Fruit fly (Drosophila melanogaster) whole organism, embryonic: ENCODE data around the gene ftz-f1.
A peak's percentile ranks its signal among the peaks of the same experiment; 100 is the strongest.

Experiments
- Asciz ChIP-seq: fragments of 200-800 bp; sonication (Bioruptor generic); optimal IDR thresholded peaks from 2 replicates; lab custom pipeline; 2017; ENCODE audit warnings: missing biosample characterization, mild to moderate bottlenecking, missing genetic modification characterization, missing genetic modification reagents
- BEAF-32 ChIP-seq: fragments of 200-800 bp; sonication (Bioruptor generic); optimal IDR thresholded peaks from 3 replicates; lab custom pipeline; 2017; ENCODE audit warnings: missing biosample characterization, missing genetic modification characterization, mild to moderate bottlenecking, moderate library complexity, missing genetic modification reagents
- Bgb ChIP-seq: fragments of 200-800 bp; sonication (Bioruptor generic); IDR thresholded peaks from 2 replicates; pipeline ENCODE4 v1.3.6; 2022; ENCODE audit warnings: missing biosample characterization, missing genetic modification characterization; ENCODE audit not compliant: partially characterized antibody
- CG15479 ChIP-seq: fragments of 200-800 bp; sonication (Bioruptor generic); optimal IDR thresholded peaks from 3 replicates; lab custom pipeline; 2019; ENCODE audit warnings: missing biosample characterization, mild to moderate bottlenecking, missing genetic modification characterization, moderate library complexity
- CG15696 ChIP-seq: fragments of 200-800 bp; sonication (Bioruptor generic); optimal IDR thresholded peaks from 2 replicates; lab custom pipeline; 2019; ENCODE audit warnings: missing biosample characterization, mild to moderate bottlenecking, missing genetic modification characterization, moderate library complexity
- CG16815 ChIP-seq: fragments of 200-800 bp; sonication (Bioruptor generic); optimal IDR thresholded peaks from 3 replicates; lab custom pipeline; 2017; ENCODE audit warnings: missing biosample characterization, mild to moderate bottlenecking, missing genetic modification characterization
- CG16863 ChIP-seq: fragments of 200-800 bp; sonication (Bioruptor generic); optimal IDR thresholded peaks from 3 replicates; lab custom pipeline; 2016; ENCODE audit warnings: missing biosample characterization, missing genetic modification characterization
- CG17829 ChIP-seq: fragments of 200-800 bp; optimal IDR thresholded peaks from 2 replicates; lab custom pipeline; 2019; ENCODE audit warnings: missing biosample characterization, mild to moderate bottlenecking, missing genetic modification characterization, moderate library complexity
- CG1792 ChIP-seq: fragments of 200-800 bp; sonication (Bioruptor generic); optimal IDR thresholded peaks from 2 replicates; lab custom pipeline; 2016; ENCODE audit warnings: missing biosample characterization, missing genetic modification characterization
- CG18599 ChIP-seq: fragments of 200-800 bp; sonication (Bioruptor generic); optimal IDR thresholded peaks from 3 replicates; lab custom pipeline; 2017; ENCODE audit warnings: missing biosample characterization, missing genetic modification characterization, mild to moderate bottlenecking, moderate library complexity, missing genetic modification reagents
- CG3407 ChIP-seq: fragments of 200-800 bp; sonication (Bioruptor generic); optimal IDR thresholded peaks from 2 replicates; lab custom pipeline; 2018; ENCODE audit warnings: missing biosample characterization, mild to moderate bottlenecking, missing genetic modification characterization
- CG3726 ChIP-seq: fragments of 200-800 bp; sonication (Bioruptor generic); IDR thresholded peaks from 3 replicates; pipeline ENCODE4, ENCODE4 v1.3.6; 2022; ENCODE audit warnings: missing biosample characterization, missing genetic modification characterization
- CG4617 ChIP-seq: fragments of 200-800 bp; sonication (Bioruptor generic); optimal IDR thresholded peaks from 3 replicates; lab custom pipeline; 2016; ENCODE audit warnings: missing biosample characterization, missing genetic modification characterization, borderline replicate concordance
- CG6791 ChIP-seq: fragments of 200-800 bp; sonication (Bioruptor generic); IDR thresholded peaks from 3 replicates; pipeline ENCODE4 v1.3.6; 2022; ENCODE audit warnings: missing biosample characterization, missing genetic modification characterization; ENCODE audit not compliant: partially characterized antibody
- CG8089 ChIP-seq: fragments of 200-800 bp; sonication (Bioruptor generic); optimal IDR thresholded peaks from 3 replicates; lab custom pipeline; 2016; ENCODE audit warnings: missing biosample characterization, missing genetic modification characterization
- CG9215 ChIP-seq: fragments of 200-800 bp; sonication (Bioruptor generic); IDR thresholded peaks from 2 replicates; pipeline ENCODE4 v1.3.6; 2022; ENCODE audit warnings: missing biosample characterization, missing genetic modification characterization
- CG9437 ChIP-seq: fragments of 200-800 bp; sonication (Bioruptor generic); optimal IDR thresholded peaks from 2 replicates; lab custom pipeline; 2018; ENCODE audit warnings: missing biosample characterization, mild to moderate bottlenecking, missing genetic modification characterization
- CG9727 ChIP-seq: fragments of 200-800 bp; sonication (Bioruptor generic); optimal IDR thresholded peaks from 3 replicates; lab custom pipeline; 2017; ENCODE audit warnings: missing biosample characterization, mild to moderate bottlenecking, missing genetic modification characterization
- CG9797 ChIP-seq: fragments of 200-800 bp; sonication (Bioruptor generic); optimal IDR thresholded peaks from 3 replicates; lab custom pipeline; 2018; ENCODE audit warnings: missing biosample characterization, mild to moderate bottlenecking, missing genetic modification characterization
- Chrac-16 ChIP-seq: fragments of 200-800 bp; sonication (Bioruptor generic); optimal IDR thresholded peaks from 3 replicates; lab custom pipeline; 2016; ENCODE audit warnings: missing biosample characterization, missing genetic modification characterization
- Dp ChIP-seq: fragments of 200-800 bp; sonication (Bioruptor generic); optimal IDR thresholded peaks from 2 replicates; lab custom pipeline; 2018; ENCODE audit warnings: missing biosample characterization, mild to moderate bottlenecking, missing genetic modification characterization, moderate library complexity
- Fer3 ChIP-seq: fragments of 200-800 bp; sonication (Bioruptor generic); optimal IDR thresholded peaks from 2 replicates; lab custom pipeline; 2018; ENCODE audit warnings: missing biosample characterization, mild to moderate bottlenecking, missing genetic modification characterization, moderate library complexity
- HmgD ChIP-seq: fragments of 200-800 bp; sonication (Bioruptor generic); optimal IDR thresholded peaks from 3 replicates; lab custom pipeline; 2016; ENCODE audit warnings: missing biosample characterization, missing genetic modification characterization
- Opbp ChIP-seq: fragments of 200-800 bp; sonication (Bioruptor generic); IDR thresholded peaks from 3 replicates; pipeline ENCODE4 v1.3.6; 2022; ENCODE audit warnings: missing biosample characterization, missing genetic modification characterization; ENCODE audit not compliant: partially characterized antibody
- Six4 ChIP-seq: fragments of 200-800 bp; sonication (Bioruptor generic); optimal IDR thresholded peaks from 2 replicates; lab custom pipeline; 2016; ENCODE audit warnings: missing biosample characterization, missing genetic modification characterization
- Sry-δ ChIP-seq: fragments of 200-800 bp; sonication (Bioruptor generic); optimal IDR thresholded peaks from 2 replicates; lab custom pipeline; 2016; ENCODE audit warnings: missing biosample characterization, missing genetic modification characterization
- Stat92E ChIP-seq, 3 experiments: fragments of >200 bp in 2 of 3; fragments of 200-800 bp in 1 of 3; sonication (Bioruptor generic) in 1 of 3; optimal IDR thresholded peaks; 2 replicates each; lab custom pipeline; 2017 to 2019; ENCODE audit warnings: missing biosample characterization in 3 of 3, missing genetic modification characterization in 3 of 3, mild to moderate bottlenecking in 1 of 3, moderate library complexity in 1 of 3
- TFAM ChIP-seq: fragments of 200-800 bp; sonication (Bioruptor generic); optimal IDR thresholded peaks from 2 replicates; lab custom pipeline; 2017; ENCODE audit warnings: missing biosample characterization, missing genetic modification characterization, inconsistent platforms
- Tbp ChIP-seq: fragments of >200 bp; optimal IDR thresholded peaks from 2 replicates; lab custom pipeline; 2018; ENCODE audit warnings: missing biosample characterization, missing genetic modification characterization
- aop ChIP-seq: fragments of 200-800 bp; sonication (Bioruptor generic); IDR thresholded peaks from 2 replicates; pipeline ENCODE4 v1.3.6; 2022; ENCODE audit warnings: missing biosample characterization, missing genetic modification characterization
- ash1 ChIP-seq: fragments of 200-800 bp; sonication (Bioruptor generic); optimal IDR thresholded peaks from 2 replicates; lab custom pipeline; 2018; ENCODE audit warnings: missing biosample characterization, mild to moderate bottlenecking, missing genetic modification characterization
- az2 ChIP-seq: fragments of 200-800 bp; sonication (Bioruptor generic); optimal IDR thresholded peaks from 3 replicates; lab custom pipeline; 2016; ENCODE audit warnings: missing biosample characterization, missing genetic modification characterization
- bab2 ChIP-seq: fragments of 200-800 bp; sonication (Bioruptor generic); optimal IDR thresholded peaks from 2 replicates; lab custom pipeline; 2016; ENCODE audit warnings: missing biosample characterization, missing genetic modification characterization
- esg ChIP-seq: fragments of 200-800 bp; sonication (Bioruptor generic); conservative IDR thresholded peaks from 2 replicates; pipeline ENCODE4 v1.3.6; 2022; ENCODE audit warnings: missing biosample characterization, missing genetic modification characterization
- exex ChIP-seq: fragments of 200-800 bp; sonication (Bioruptor generic); optimal IDR thresholded peaks from 4 replicates; lab custom pipeline; 2018; ENCODE audit warnings: missing biosample characterization, mild to moderate bottlenecking, missing genetic modification characterization, moderate library complexity
- grau ChIP-seq: fragments of 200-800 bp; optimal IDR thresholded peaks from 3 replicates; lab custom pipeline; 2019; ENCODE audit warnings: missing biosample characterization, mild to moderate bottlenecking, missing genetic modification characterization, moderate library complexity
- grn ChIP-seq: fragments of 200-800 bp; sonication (Bioruptor generic); optimal IDR thresholded peaks from 3 replicates; lab custom pipeline; 2017; ENCODE audit warnings: missing biosample characterization, missing genetic modification characterization
- gsb ChIP-seq: fragments of 200-800 bp; sonication (Bioruptor generic); IDR thresholded peaks from 2 replicates; pipeline ENCODE4 v1.3.6; 2022; ENCODE audit warnings: missing biosample characterization, missing genetic modification characterization
- hth ChIP-seq: fragments of >200 bp; optimal IDR thresholded peaks from 2 replicates; lab custom pipeline; 2017; ENCODE audit warnings: inconsistent platforms
- lmd ChIP-seq: fragments of 200-800 bp; sonication (Bioruptor generic); IDR thresholded peaks from 2 replicates; pipeline ENCODE4 v1.3.6; 2022; ENCODE audit warnings: missing biosample characterization, missing genetic modification characterization
- mam ChIP-seq: fragments of 200-800 bp; sonication (Bioruptor generic); optimal IDR thresholded peaks from 3 replicates; lab custom pipeline; 2016; ENCODE audit warnings: missing biosample characterization, missing genetic modification characterization
- mld ChIP-seq: fragments of 200-800 bp; sonication (Bioruptor generic); IDR thresholded peaks from 3 replicates; pipeline ENCODE4 v1.3.6; 2022; ENCODE audit warnings: missing biosample characterization, missing genetic modification characterization; ENCODE audit not compliant: partially characterized antibody
- nom ChIP-seq: fragments of 200-800 bp; sonication (Bioruptor generic); optimal IDR thresholded peaks from 2 replicates; lab custom pipeline; 2017; ENCODE audit warnings: missing biosample characterization, missing genetic modification characterization, mild to moderate bottlenecking, moderate library complexity, missing genetic modification reagents
- pum ChIP-seq: fragments of 200-800 bp; sonication (Bioruptor generic); optimal IDR thresholded peaks from 2 replicates; lab custom pipeline; 2016; ENCODE audit warnings: missing biosample characterization, missing genetic modification characterization
- sc ChIP-seq, 3 experiments: fragments of >200 bp in 2 of 3; fragments of 200-800 bp in 1 of 3; sonication (Bioruptor generic) in 1 of 3; optimal IDR thresholded peaks; 2 replicates in 2 of 3; 3 replicates in 1 of 3; lab custom pipeline; 2017; ENCODE audit warnings: mild to moderate bottlenecking in 1 of 3, missing biosample characterization in 1 of 3, missing genetic modification characterization in 1 of 3, missing genetic modification reagents in 1 of 3
- sob ChIP-seq: fragments of 200-800 bp; sonication (Bioruptor generic); IDR thresholded peaks from 2 replicates; pipeline ENCODE4 v1.3.6; 2022; ENCODE audit warnings: missing biosample characterization, missing genetic modification characterization
- toy ChIP-seq: fragments of 200-800 bp; sonication (Bioruptor generic); IDR thresholded peaks from 2 replicates; pipeline ENCODE4 v1.3.6; 2022; ENCODE audit warnings: missing biosample characterization, missing genetic modification characterization
- trem ChIP-seq: fragments of 200-800 bp; optimal IDR thresholded peaks from 3 replicates; lab custom pipeline; 2019; ENCODE audit warnings: missing biosample characterization, mild to moderate bottlenecking, missing genetic modification characterization, moderate library complexity
- tup ChIP-seq: fragments of 200-800 bp; sonication (Bioruptor generic); optimal IDR thresholded peaks from 2 replicates; lab custom pipeline; 2016; ENCODE audit warnings: missing biosample characterization, mild to moderate bottlenecking, missing genetic modification characterization, moderate library complexity
- vnd ChIP-seq: fragments of 200-800 bp; sonication (Bioruptor generic); IDR thresholded peaks from 3 replicates; pipeline ENCODE4 v1.3.6; 2022; ENCODE audit warnings: missing biosample characterization, missing genetic modification characterization; ENCODE audit not compliant: partially characterized antibody

ftz-f1 gene

dm6 chr3L:18784562-18784961 lies 16.5 kb downstream of the ftz-f1 start (continued):
- TF ChIP-seq grau (tag; lab: Kevin White, UChicago) = peak; percentile 57
- TF ChIP-seq ash1 = no peak
- no peak for TF ChIP-seq sc (optimal IDR thresholded peaks at IDR 0.05; lab: Kevin White, UChicago)
- TF ChIP-seq sc (GFP tag; optimal IDR thresholded peaks at IDR 0.05; lab: Kevin White, UChicago) = no peak
- TF ChIP-seq CG16815 = no peak
- 0 out of 3 replicates have a peak, but pooled peaks have one; percentile 45 for TF ChIP-seq CG3726 (GFP tag; lab: Robert Waterston, UW)
- peak; percentile 21 for TF ChIP-seq pum (GFP tag; lab: Kevin White, UChicago)
- peak; percentile 44 for TF ChIP-seq az2 (GFP tag; lab: Kevin White, UChicago)
- peak; percentile 56 for TF ChIP-seq CG16863 (GFP tag; lab: Kevin White, UChicago)
- no peak for TF ChIP-seq Opbp
- TF ChIP-seq CG6791 (GFP tag; lab: Robert Waterston, UW) = no peak
- no peak for TF ChIP-seq Tbp
- TF ChIP-seq CG15479 (GFP tag; lab: Kevin White, UChicago) = no peak
- peak; percentile 8 for TF ChIP-seq exex
- TF ChIP-seq toy (GFP tag; lab: Robert Waterston, UW) = 0 out of 2 replicates have a peak, but pooled peaks have one; percentile 35
- no peak for TF ChIP-seq vnd (GFP tag; lab: Robert Waterston, UW)
- peak; percentile 26 for TF ChIP-seq mam (GFP tag; lab: Kevin White, UChicago)
- TF ChIP-seq BEAF-32 (GFP tag; lab: Kevin White, UChicago) = no peak
- TF ChIP-seq mld (GFP tag; lab: Robert Waterston, UW) = no peak
- TF ChIP-seq Asciz (GFP tag; lab: Kevin White, UChicago) = peak; percentile 61
- peak; percentile 6 for TF ChIP-seq Sry-δ
- no peak for TF ChIP-seq CG9215
- no peak for TF ChIP-seq CG9797
- no peak for TF ChIP-seq Chrac-16
- no peak for TF ChIP-seq nom (GFP tag; lab: Kevin White, UChicago)
- peak; percentile 77 for TF ChIP-seq lmd (GFP tag; lab: Robert Waterston, UW)
- no peak for TF ChIP-seq CG1792 (GFP tag; lab: Kevin White, UChicago)
- TF ChIP-seq CG4617 (GFP tag; lab: Kevin White, UChicago) = no peak
- peak; percentile 47 for TF ChIP-seq bab2 (GFP tag; lab: Kevin White, UChicago)
- peak; percentile 66 for TF ChIP-seq CG9437 (GFP tag; lab: Kevin White, UChicago)
- TF ChIP-seq Fer3 (tag; lab: Kevin White, UChicago) = peak; percentile 30
- no peak for TF ChIP-seq aop (GFP tag; lab: Robert Waterston, UW)
- TF ChIP-seq trem (tag; lab: Kevin White, UChicago) = no peak
- no peak for TF ChIP-seq CG9727 (GFP tag; lab: Kevin White, UChicago)
- TF ChIP-seq grn (GFP tag; lab: Kevin White, UChicago) = peak; percentile 2
- TF ChIP-seq CG3407 = peak; percentile 18
- no peak for TF ChIP-seq CG18599 (GFP tag; lab: Kevin White, UChicago)
- TF ChIP-seq sob (GFP tag; lab: Robert Waterston, UW) = peak; percentile 76; the same call in 1 of the 2 replicates
- peak; percentile 5 for TF ChIP-seq CG17829 (tag; lab: Kevin White, UChicago)
- peak; percentile 53; the same call in 1 of the 2 replicates for TF ChIP-seq gsb (GFP tag; lab: Robert Waterston, UW)
- no peak for TF ChIP-seq tup (GFP tag; lab: Kevin White, UChicago)
- TF ChIP-seq Six4 (GFP tag; lab: Kevin White, UChicago) = no peak
- TF ChIP-seq HmgD = no peak
- no peak for TF ChIP-seq CG8089 (GFP tag; lab: Kevin White, UChicago)
- peak; percentile 26; the same call in 1 of the 2 replicates for TF ChIP-seq Bgb (GFP tag; lab: Robert Waterston, UW)
- no peak for TF ChIP-seq Dp (GFP tag; lab: Kevin White, UChicago)
- no peak for TF ChIP-seq Stat92E (GFP tag; optimal IDR thresholded peaks at IDR 0.05; lab: Kevin White, UChicago)
- TF ChIP-seq TFAM (GFP tag; lab: Kevin White, UChicago) = no peak
- TF ChIP-seq esg (GFP tag; lab: Robert Waterston, UW) = peak; percentile 80
- TF ChIP-seq CG15696 = no peak
- no peak for TF ChIP-seq hth
